Fruit fly (Drosophila melanogaster) S2 (cell line): ENCODE measurements around the gene GC2.

ENCODE experiments used
- CG8478 ChIP-seq: fragments of >200 bp; optimal IDR thresholded peaks from 2 replicates; lab custom pipeline; 2018
- CTCF ChIP-seq, 2 experiments: fragments of >200 bp; optimal IDR thresholded peaks; 2 replicates each; lab custom pipeline; 2018

Gene GC2

DNA sequence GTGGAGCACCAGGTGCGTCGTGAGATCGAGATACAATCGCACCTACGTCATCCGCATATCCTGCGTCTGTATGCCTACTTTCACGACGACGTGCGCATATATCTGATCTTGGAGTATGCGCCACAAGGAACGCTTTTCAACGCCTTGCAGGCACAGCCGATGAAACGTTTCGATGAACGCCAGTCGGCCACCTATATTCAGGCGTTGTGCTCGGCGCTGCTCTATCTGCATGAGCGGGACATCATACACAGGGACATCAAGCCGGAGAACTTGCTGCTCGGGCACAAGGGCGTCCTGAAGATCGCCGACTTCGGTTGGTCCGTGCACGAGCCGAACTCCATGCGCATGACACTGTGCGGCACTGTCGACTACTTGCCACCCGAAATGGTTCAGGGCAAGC is 7.5 kb upstream of the GC2 start:
- TF ChIP-seq CG8478 (no peak), CTCF (optimal IDR thresholded peaks at IDR 0.05; lab: Kevin White, UChicago) (no peak)

DNA sequence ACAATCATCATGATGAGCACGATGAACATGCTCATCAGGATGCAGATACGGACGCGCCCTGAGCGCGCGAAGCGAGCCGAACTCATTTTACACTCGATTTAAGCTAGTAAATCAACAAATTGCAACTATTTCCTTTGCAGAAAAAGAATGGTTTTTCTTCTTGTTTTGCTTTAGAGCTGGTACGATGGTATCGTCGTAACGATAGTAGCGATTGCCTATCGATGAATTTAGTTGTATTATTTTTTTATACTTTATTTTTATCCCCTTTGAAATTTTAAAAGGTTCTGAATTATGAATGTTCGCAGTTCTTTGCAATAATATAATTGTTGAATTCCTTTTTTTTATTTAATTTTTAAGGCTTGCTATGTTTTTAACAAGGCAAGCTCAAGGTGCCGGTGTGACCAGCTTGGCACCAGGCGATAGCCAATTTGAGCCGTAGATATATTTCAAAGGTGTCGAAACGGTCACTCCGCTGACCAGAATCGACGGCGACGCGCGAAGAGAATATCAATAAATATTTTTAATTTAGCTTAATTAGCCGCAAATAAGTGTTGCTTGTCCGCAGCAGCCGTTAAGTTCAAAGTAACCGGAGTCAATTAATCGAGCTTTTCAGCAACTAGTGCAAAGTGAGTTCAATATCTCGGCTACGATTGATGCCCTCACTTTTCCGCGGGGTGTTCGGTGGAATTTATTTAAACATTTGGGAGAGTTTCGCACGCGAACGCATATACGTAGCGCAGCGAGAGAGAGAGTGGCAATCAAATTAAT is 4.0 kb upstream of the GC2 start, which contains the start of the genes CG12213 and GC1:
CG12213 (minus strand) TSS at position 430 of the 768 bp plus-strand sequence.
GC1 (plus strand) TSS at position 447 of the 768 bp plus-strand sequence.
- TF ChIP-seq CTCF (optimal IDR thresholded peaks at IDR 0.05; lab: Kevin White, UChicago) (peak in 1 of 2 experiments; percentile 16), CG8478 (no peak)

DNA sequence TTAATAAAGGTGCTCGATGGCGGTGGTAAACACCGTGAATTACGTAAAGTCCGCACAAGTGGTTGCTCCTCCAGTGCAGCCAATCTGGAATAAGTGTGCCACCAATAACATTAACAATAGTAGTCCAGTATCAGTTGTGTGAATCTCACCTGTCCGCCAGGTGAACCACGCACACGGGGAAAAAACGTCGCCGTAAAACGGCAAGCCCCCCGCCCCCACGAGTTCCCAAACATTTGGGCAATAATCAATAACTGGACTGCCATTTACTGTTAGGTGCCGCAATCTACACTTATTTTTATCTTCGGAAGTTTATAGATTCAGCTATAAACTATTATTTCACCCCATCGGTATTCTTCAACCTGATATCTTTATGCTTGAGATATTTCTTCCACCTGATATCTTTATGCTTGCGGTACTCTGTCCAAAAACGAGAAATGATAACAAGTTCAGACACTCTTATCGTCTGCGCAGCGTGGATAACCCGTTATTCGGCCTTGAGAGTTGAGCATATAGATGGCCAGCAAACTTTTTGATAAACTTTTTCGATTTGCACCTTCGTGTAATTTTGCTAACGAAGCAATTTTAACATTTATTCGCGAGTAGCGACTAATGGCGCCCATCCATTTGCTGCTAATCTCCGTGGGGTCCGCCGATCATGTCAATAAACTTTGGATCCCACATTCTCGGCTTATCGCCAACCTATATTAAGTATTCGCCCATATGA is 3.3 kb upstream of the GC2 start:
- TF ChIP-seq CTCF (optimal IDR thresholded peaks at IDR 0.05; lab: Kevin White, UChicago): no peak
- no peak for TF ChIP-seq CG8478

DNA sequence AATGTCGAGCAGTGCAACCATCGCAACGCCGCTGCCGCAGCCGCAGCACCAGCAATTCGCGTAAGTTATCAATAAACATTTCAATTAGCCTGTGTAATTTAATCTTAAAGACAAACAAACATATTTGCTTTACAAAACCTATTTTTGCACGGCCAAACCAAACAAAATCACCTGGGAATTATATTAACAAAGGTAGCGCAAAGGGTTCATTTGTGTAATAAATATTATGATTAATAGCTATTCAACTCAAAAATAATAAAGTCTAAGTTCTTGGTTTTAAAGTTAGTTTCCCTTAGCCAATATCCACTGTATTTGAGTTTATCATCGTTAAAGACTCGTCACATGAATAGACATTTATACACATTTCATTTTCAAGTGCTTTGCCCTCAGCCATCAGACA is 2.3 kb upstream of the GC2 start:
- TF ChIP-seq CTCF (optimal IDR thresholded peaks at IDR 0.05; lab: Kevin White, UChicago): no peak
- no peak for TF ChIP-seq CG8478

DNA sequence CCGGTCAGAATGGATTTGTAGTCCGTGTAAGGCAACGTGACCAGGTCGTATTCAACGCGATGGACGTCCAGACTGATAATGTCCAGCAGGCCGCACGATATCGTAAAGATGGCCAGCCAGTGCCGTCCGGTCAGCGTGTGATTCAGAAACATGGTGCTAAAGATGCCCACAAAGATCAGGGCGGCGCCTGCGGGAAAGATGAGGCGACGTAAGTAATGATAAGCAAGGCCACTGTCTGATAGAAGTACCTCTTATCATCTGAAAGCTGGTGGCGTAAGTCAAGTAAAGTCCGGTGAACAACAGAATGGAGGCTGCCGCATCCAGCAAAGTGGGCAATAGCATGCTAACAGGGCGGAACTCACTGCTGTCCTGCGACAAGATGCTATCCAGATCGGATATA is 2.3 kb downstream of the GC2 start:
- TF ChIP-seq CG8478 (no peak), CTCF (optimal IDR thresholded peaks at IDR 0.05; lab: Kevin White, UChicago) (no peak)

DNA sequence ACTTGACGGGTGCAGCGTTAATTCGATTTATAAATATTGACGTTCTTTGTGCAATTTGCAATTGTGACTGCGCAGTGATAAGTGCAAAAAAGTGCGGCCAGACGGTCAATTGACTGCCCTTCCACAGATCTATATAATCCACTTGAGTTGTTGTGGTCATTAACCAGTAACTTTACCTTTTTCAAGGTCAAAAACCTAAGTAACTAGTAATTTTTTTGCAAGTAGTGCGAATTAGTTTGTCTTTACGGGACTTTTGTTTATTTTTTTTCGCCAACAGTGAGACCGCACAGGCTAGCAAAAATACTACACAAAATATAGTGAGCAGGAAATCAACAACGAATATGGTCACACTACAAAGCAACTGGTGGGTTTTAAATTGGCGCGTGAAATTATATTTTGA is 3.1 kb downstream of the GC2 start, which contains the start of gene Tango9:
Tango9 (minus strand) TSS at position 280 of the 400 bp plus-strand sequence.
- no peak for TF ChIP-seq CTCF (optimal IDR thresholded peaks at IDR 0.05; lab: Kevin White, UChicago)
- no peak for TF ChIP-seq CG8478

DNA sequence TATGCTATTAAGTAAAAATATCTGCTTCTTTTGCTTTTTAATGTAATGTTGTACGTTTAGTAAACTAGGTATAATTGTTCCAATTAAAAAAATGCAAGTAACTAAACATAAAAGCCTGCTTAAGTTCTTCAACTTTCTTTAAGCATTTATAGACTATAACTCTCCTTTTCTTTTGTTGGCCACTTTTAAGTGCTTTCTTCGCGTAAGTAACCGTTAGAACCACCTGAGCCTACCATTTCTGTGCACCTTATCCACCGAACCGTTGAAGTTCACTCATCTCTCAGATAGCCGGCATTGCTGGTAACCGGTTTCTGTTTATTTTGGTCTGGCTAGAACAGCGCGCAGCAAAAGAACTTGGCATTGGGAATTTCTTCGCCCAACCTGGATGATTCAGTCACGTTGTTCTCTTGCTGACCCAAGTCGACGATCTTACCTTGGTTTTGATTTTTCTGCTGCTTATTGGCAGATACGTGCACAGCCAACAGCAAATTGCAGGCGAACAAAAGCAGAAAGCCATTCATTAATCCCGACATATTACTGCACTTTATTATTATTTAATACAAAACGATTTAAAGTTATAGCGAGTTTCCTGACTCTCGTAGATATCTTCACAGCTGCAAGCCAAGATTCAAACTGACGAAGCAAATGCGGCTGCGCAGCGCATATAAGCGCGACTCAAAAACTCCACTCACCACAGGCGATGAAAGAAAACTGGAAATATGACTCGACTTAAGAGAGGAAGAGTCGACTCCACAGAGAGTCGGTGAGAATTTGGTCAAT is 5.3 kb downstream of the GC2 start, which contains the start of gene CG10005:
CG10005 (minus strand) TSS at position 642 of the 780 bp plus-strand sequence.
- TF ChIP-seq CTCF (optimal IDR thresholded peaks at IDR 0.05; lab: Kevin White, UChicago) (no peak), CG8478 (no peak)

DNA sequence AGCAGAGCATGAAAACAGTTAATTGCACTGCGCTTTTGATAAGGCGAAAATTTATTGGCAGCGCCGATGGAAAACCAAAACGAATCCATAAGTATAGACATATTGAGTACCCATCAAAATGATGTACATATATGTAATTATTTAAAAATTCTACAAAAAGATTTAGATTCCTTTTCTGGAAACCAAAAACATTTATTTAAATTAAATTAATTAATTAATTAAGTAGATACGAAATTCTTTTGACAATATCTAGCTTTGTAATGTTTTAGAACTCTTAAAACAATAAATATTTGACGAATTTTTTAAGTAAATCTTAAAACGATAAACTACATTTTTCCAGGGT is 5.8 kb downstream of the GC2 start:
- no peak for TF ChIP-seq CTCF (optimal IDR thresholded peaks at IDR 0.05; lab: Kevin White, UChicago)
- TF ChIP-seq CG8478: no peak

DNA sequence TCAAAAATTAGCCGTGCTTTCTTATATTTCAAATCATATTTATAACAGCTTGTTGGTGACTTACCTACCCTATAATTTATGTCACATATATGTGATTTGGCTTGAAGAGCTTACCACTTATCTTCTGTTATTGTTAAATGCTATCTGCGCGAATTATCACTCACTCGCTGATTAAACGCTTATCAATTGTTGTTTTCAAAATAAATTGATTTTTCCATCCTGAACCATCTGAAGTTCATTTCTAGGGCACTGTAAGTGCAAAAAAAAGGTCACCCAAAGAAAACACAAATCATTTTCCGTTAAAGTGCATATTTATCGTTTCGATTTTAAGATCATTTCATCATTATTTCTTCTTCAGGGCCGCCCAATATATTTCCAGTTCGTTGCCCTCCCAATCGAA is 6.8 kb downstream of the GC2 start:
- TF ChIP-seq CTCF (optimal IDR thresholded peaks at IDR 0.05; lab: Kevin White, UChicago) (no peak), CG8478 (no peak)

DNA sequence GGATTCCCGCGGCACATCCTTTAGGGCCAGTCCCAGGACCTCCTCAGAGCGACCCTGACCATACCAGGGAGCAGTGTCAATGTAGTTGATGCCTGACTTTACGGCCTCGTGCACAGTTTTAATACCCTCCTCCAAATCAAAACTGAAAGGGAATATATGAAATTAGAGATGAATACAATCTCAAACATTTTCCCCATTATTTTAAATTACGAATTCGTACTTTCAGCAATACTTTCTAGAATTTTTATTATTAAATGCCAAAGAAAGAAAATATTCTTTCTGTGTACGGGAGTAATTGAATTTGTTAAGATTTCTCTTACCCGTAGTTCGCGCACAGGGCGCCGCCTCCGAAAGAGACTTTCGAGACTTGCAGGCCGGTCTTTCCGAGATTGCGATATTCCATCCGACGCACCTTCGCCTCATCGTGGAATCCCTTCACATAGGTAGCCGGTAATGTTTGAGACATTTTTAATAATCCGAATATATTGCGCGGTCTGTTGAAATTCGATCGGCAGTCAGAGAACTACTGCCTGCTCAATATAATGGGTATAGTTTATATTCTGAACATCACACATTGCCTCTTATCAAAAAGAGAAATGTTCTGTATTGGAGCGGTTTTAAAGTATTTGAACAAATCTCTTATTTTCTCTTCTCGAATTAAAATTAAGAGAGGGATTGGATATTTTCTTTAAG is 8.5 kb downstream of the GC2 start, which contains the start of gene CG18547:
CG18547 (minus strand) TSS at position 512 of the 693 bp plus-strand sequence.
- TF ChIP-seq CTCF (optimal IDR thresholded peaks at IDR 0.05; lab: Kevin White, UChicago) (no peak), CG8478 (no peak)

DNA sequence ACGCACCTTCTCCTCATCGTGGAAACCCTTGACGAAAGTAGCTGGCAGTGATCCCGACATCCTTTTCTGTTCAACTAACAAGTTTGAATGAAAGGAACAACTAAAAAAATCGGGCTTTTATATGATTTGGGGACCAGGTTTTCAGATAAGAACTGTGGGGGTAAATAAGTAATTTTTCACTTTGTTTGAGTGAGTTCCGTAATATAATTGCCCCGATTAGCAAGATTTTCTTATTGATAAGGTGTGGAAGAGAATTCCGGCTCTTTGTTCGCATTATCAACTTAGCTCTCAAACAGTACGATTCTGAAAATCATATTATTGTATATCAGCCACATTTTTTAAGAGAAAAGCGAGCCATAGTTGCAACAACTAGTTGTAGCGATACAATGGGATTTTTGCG is 10.5 kb downstream of the GC2 start, which contains the start of gene CG12224:
CG12224 (minus strand) TSS at position 101 of the 400 bp plus-strand sequence.
- TF ChIP-seq CG8478 (no peak), CTCF (optimal IDR thresholded peaks at IDR 0.05; lab: Kevin White, UChicago) (no peak)

DNA sequence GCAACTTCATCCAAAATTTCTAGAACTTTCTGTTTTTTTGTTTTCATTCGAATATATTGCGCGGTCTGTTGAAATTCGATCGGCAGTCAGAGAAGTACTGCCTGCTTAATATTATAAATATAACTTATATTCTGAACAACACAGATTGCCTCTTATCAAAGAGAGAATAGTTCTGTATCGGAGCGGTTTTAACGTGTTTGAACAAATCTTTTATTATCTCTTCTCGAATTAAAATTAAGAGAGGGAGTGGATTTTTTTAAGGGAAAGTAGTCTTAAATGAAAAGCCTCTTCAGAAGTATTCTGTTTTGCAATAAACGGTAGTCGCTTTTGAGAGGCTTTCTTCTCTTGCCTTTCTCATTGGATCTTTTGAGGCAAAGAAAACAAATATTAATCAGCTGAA is 11.1 kb downstream of the GC2 start:
- TF ChIP-seq CG8478 (no peak), CTCF (optimal IDR thresholded peaks at IDR 0.05; lab: Kevin White, UChicago) (no peak)

DNA sequence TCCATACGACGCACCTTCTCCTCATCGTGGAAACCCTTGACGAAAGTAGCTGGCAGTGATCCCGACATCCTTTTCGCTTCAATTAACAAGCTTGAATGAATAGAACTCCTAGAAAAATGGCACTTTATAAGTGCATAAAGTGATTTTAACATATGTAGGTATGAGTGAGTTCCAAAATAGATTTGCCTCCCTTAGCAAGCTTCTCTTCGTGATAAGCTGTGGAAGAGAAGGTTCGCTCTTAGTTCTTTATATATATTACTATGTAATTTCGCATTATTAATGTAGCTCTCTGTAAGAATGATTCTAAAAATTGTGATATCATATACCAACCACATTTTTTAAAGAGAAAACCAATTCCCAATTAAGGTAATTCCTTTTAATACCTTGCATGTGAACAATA is 12.9 kb downstream of the GC2 start, which contains the start of gene CG3397:
CG3397 (minus strand) TSS at position 101 of the 400 bp plus-strand sequence.
- TF ChIP-seq CTCF (optimal IDR thresholded peaks at IDR 0.05; lab: Kevin White, UChicago): no peak
- no peak for TF ChIP-seq CG8478

DNA sequence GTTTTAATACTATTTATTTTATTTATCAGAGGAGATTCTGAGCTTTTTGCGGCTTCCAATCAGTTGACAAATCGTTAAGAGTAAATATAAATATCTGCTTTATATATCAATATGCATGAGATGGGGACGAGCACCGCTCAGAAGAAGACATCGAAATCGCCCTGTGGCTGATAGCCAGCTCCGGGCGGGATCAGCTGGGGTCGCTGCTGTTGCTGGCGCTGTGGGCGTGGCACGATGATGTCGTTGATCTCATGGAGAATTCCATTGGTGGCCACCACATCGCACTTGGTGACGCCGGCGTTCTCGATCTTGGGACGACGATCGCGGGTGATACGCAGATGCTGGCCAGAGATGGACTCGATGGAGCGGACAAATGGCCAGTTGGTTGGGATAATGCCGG is 13.4 kb downstream of the GC2 start:
- TF ChIP-seq CTCF (optimal IDR thresholded peaks at IDR 0.05; lab: Kevin White, UChicago): no peak
- TF ChIP-seq CG8478: no peak

DNA sequence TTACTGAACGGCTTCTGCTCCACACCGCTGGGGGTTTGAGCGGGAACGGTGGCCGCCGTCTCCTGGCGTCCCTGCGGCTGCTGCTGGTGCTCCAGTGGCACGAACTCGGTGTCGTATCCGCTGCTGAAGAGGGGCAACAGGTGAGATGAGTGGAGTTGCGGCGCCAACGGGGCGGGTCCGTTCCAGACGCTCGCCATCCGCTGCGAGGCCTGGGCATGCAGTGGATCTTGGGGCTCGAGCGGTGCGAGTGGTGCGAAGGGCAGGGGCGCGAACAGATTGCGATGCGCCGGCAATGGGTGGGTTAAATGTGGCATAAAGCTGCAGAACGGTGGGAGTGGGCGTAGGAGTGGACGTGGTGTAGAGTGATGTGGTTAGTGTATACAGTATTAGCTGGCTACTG is 17.7 kb downstream of the GC2 start:
- TF ChIP-seq CG8478 (no peak), CTCF (optimal IDR thresholded peaks at IDR 0.05; lab: Kevin White, UChicago) (no peak)
